Worm (Caenorhabditis elegans) whole organism, L4 larva: ENCODE data around the gene C34F11.5.

Experiments
- ces-1 ChIP-seq: fragments of 150-350 bp; sonication (generic microtip); optimal IDR thresholded peaks from 4 replicates; lab custom pipeline; 2014; ENCODE audit warnings: missing biosample characterization, missing genetic modification reagents, missing genetic modification characterization
- mep-1 ChIP-seq: fragments of 150-350 bp; sonication (generic microtip); optimal IDR thresholded peaks from 3 replicates; lab custom pipeline; 2014; ENCODE audit warnings: missing biosample characterization, missing genetic modification characterization
- nhr-76 ChIP-seq: fragments of 150-350 bp; optimal IDR thresholded peaks from 2 replicates; lab custom pipeline; 2014; ENCODE audit warnings: missing biosample characterization, missing genetic modification characterization
- snpc-4 ChIP-seq: fragments of 150-350 bp; optimal IDR thresholded peaks from 2 replicates; lab custom pipeline; 2014; ENCODE audit warnings: missing biosample characterization, missing genetic modification characterization
- unc-130 ChIP-seq: sonication (generic microtip); optimal IDR thresholded peaks from 2 replicates; lab custom pipeline; 2016; ENCODE audit warnings: missing genetic modification reagents, missing genetic modification characterization, missing compliant biosample characterization
- unc-62 ChIP-seq, 3 experiments: fragments of 150-350 bp in 1 of 3; sonication (generic microtip); optimal IDR thresholded peaks in 2 of 3; peaks in 1 of 3; 1 replicate in 1 of 3; 2 replicates in 2 of 3; lab custom pipeline; 2014 to 2017; ENCODE audit warnings: missing biosample characterization in 3 of 3, missing genetic modification characterization in 3 of 3, missing genetic modification reagents in 3 of 3, missing genotype in 1 of 3

- TF ChIP-seq ces-1 (GFP tag; lab: Kevin White, UChicago): no peak
- TF ChIP-seq mep-1 (tag; lab: Kevin White, UChicago): no peak
- TF ChIP-seq unc-130 (GFP tag; lab: Kevin White, UChicago): no peak
- no peak for TF ChIP-seq unc-62 (GFP tag; optimal IDR thresholded peaks at IDR 0.05 in 1 of 2; lab: Kevin White, UChicago)
- no peak for TF ChIP-seq unc-62 (tag; optimal IDR thresholded peaks at IDR 0.05; lab: Kevin White, UChicago)
- TF ChIP-seq snpc-4 (tag; lab: Kevin White, UChicago): no peak
- no peak for TF ChIP-seq nhr-76 (tag; lab: Kevin White, UChicago)
Measured at ce11 chrII:5171610-5172009, 24.0 kb upstream of the C34F11.5 start, which contains the start of gene C27D6.15.
